Fruit fly (Drosophila melanogaster) whole organism, prepupa: Measurements from ENCODE around the gene Zpr1.

ENCODE experiments used
- Blimp-1 ChIP-seq: fragments of 200-800 bp; sonication (Bioruptor generic); optimal IDR thresholded peaks from 3 replicates; lab custom pipeline; 2017; ENCODE audit warnings: missing biosample characterization, missing genetic modification characterization, mild to moderate bottlenecking, moderate library complexity, missing genetic modification reagents
- CG11902 ChIP-seq: fragments of 200-800 bp; sonication (Bioruptor generic); optimal IDR thresholded peaks from 3 replicates; lab custom pipeline; 2016; ENCODE audit warnings: missing biosample characterization, missing genetic modification characterization
- CG1621 ChIP-seq: fragments of 200-800 bp; sonication (Bioruptor generic); optimal IDR thresholded peaks from 3 replicates; lab custom pipeline; 2018; ENCODE audit warnings: missing biosample characterization, mild to moderate bottlenecking, missing genetic modification characterization
- CG6792 ChIP-seq: fragments of 200-800 bp; sonication (Bioruptor generic); optimal IDR thresholded peaks from 3 replicates; lab custom pipeline; 2016; ENCODE audit warnings: missing biosample characterization, missing genetic modification characterization
- OdsH ChIP-seq: fragments of 200-800 bp; sonication (Bioruptor generic); optimal IDR thresholded peaks from 3 replicates; lab custom pipeline; 2016; ENCODE audit warnings: missing biosample characterization, missing genetic modification characterization
- lz ChIP-seq: fragments of 200-800 bp; sonication (Bioruptor generic); optimal IDR thresholded peaks from 3 replicates; lab custom pipeline; 2016; ENCODE audit warnings: missing biosample characterization, missing genetic modification characterization
- spab ChIP-seq: fragments of 200-800 bp; sonication (Bioruptor generic); optimal IDR thresholded peaks from 2 replicates; lab custom pipeline; 2017; ENCODE audit warnings: missing biosample characterization, mild to moderate bottlenecking, missing genetic modification characterization, missing genetic modification reagents

DNA sequence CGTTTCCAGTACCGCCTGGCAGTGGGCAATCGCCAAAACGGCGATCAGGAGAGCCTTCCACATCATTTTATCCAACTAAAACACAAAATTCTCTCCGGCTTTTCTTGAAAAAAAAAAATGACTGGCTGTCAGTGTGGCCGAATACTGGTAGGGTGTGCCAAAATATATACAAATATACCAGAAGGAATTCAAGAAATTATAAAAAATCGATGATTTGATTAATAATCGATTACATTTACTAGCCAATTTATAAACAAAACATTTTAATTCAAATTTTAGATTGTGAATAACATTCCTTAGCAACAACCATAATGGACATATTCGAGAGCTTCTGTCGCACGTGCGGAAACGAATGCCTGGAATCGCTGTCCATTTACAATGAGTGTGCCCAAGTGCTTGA is 3.5 kb downstream of the Zpr1 start, which contains the start of the genes Ost48 and Dlip1:
- TF ChIP-seq spab (GFP tag; lab: Kevin White, UChicago), result no peak
- no peak for TF ChIP-seq CG11902 (GFP tag; lab: Kevin White, UChicago)
- TF ChIP-seq OdsH, result no peak
- no peak for TF ChIP-seq CG6792 (GFP tag; lab: Kevin White, UChicago)
- no peak for TF ChIP-seq CG1621 (tag; lab: Kevin White, UChicago)
- no peak for TF ChIP-seq Blimp-1 (GFP tag; lab: Kevin White, UChicago)
- no peak for TF ChIP-seq lz
